Worm (Caenorhabditis elegans): ENCODE data around the gene sri-20.
A peak's percentile ranks its signal among the peaks of the same experiment; 100 is the strongest.

The sri-20 gene

ce11 chrV:10358238-10358637 is 10.1 kb upstream of the sri-20 start, which contains the start of gene ttll-15:
ttll-15 (plus strand) TSS chrV:10358538.
- no peak for TF ChIP-seq ceh-100 (GFP tag; IDR thresholded peaks at IDR 0.05)
- TF ChIP-seq ztf-6 (GFP tag; IDR thresholded peaks at IDR 0.05): no peak
- no peak for TF ChIP-seq unc-130 (GFP tag; optimal IDR thresholded peaks at IDR 0.05)
- TF ChIP-seq lsl-1 (GFP tag; optimal IDR thresholded peaks at IDR 0.05): no peak
- TF ChIP-seq akir-1 (GFP tag; optimal IDR thresholded peaks at IDR 0.05): no peak

DNA sequence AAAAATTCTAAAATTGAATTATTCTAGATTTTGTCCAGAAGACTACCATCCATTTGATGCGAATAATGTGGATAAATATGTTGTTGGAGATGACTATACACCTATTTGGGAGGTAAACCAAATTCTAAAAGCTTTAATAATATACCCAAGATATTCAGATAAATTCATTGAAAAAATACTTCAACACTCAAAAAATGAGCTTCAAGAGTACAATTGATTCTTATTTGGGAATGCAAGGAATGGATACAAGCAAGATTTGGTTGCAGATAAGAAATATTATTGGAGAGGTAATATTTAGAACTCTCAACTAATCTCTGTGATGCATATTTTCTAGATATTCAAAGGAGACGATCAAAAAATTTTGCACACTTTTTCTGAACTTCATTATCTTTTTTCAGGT is 8.2 kb upstream of the sri-20 start:
- TF ChIP-seq Y95B8A.8 (GFP tag; IDR thresholded peaks at IDR 0.05) (no peak), Y56A3A.18 (GFP tag; IDR thresholded peaks at IDR 0.05) (no peak), ceh-58 (GFP tag; IDR thresholded peaks at IDR 0.05) (no peak), F39B2.1 (GFP tag; IDR thresholded peaks at IDR 0.05) (no peak), nhr-27 (tag; optimal IDR thresholded peaks at IDR 0.05) (no peak), ceh-91 (GFP tag; IDR thresholded peaks at IDR 0.05) (no peak), nfyb-1 (GFP tag; IDR thresholded peaks at IDR 0.05) (no peak), attf-5 (GFP tag; optimal IDR thresholded peaks at IDR 0.05) (no peak), hlh-26 (GFP tag; conservative IDR thresholded peaks at IDR 0.05) (no peak), gei-17 (GFP tag; optimal IDR thresholded peaks at IDR 0.05) (no peak), unc-130 (GFP tag; optimal IDR thresholded peaks at IDR 0.05) (no peak), nhr-120 (GFP tag; IDR thresholded peaks at IDR 0.05) (no peak), hmg-1.2 (GFP tag; IDR thresholded peaks at IDR 0.05) (no peak), ztf-18 (tag; optimal IDR thresholded peaks at IDR 0.05) (no peak), efl-1 (GFP tag; optimal IDR thresholded peaks at IDR 0.05) (no peak), F10E7.11 (tag; optimal IDR thresholded peaks at IDR 0.05) (no peak), hlh-12 (tag; optimal IDR thresholded peaks at IDR 0.05) (no peak), B0035.1 (tag; optimal IDR thresholded peaks at IDR 0.05) (no peak), fkh-3 (tag; optimal IDR thresholded peaks at IDR 0.05) (no peak), sdz-38 (tag; optimal IDR thresholded peaks at IDR 0.05) (no peak)

ce11 chrV:10361830-10362397 is 6.4 kb upstream of the sri-20 start, which contains the start of gene cash-1:
cash-1 (plus strand) TSS chrV:10362261.
- TF ChIP-seq rec-8 (tag; optimal IDR thresholded peaks at IDR 0.05) (no peak), die-1 (tag; optimal IDR thresholded peaks at IDR 0.05) (no peak), Y95B8A.8 (GFP tag; IDR thresholded peaks at IDR 0.05) (peak; percentile 56; the same call in 1 of the 2 replicates), ceh-91 (GFP tag; IDR thresholded peaks at IDR 0.05) (peak; percentile 66), ama-1 (optimal IDR thresholded peaks at IDR 0.05) (peak; percentile 36), ama-1 (GFP tag; optimal IDR thresholded peaks at IDR 0.05) (no peak), mes-4 (tag; optimal IDR thresholded peaks at IDR 0.05) (no peak), cebp-1 (GFP tag; IDR thresholded peaks at IDR 0.05) (peak; percentile 45; the same call in 1 of the 2 replicates), cebp-1 (tag; optimal IDR thresholded peaks at IDR 0.05) (peak; percentile 58), B0336.3 (GFP tag; IDR thresholded peaks at IDR 0.05) (no peak), let-526 (GFP tag; IDR thresholded peaks at IDR 0.05) (0 out of 2 replicates have a peak, but pooled peaks have one; percentile 55), nhr-80 (tag; optimal IDR thresholded peaks at IDR 0.05) (peak; percentile 88), lin-54 (GFP tag; optimal IDR thresholded peaks at IDR 0.05) (peak; percentile 83), F49E8.2 (tag; optimal IDR thresholded peaks at IDR 0.05; ENCODE audit: insufficient read depth) (peak; percentile 51), snpc-3.4 (tag; optimal IDR thresholded peaks at IDR 0.05) (peak; percentile 20), F57C9.4 (tag; optimal IDR thresholded peaks at IDR 0.05) (no peak), K11D2.4 (GFP tag; IDR thresholded peaks at IDR 0.05) (no peak), F52B5.7 (tag; optimal IDR thresholded peaks at IDR 0.05) (no peak), C06A6.2 (GFP tag; conservative IDR thresholded peaks at IDR 0.05) (no peak), tlf-1 (GFP tag; optimal IDR thresholded peaks at IDR 0.05) (peak; percentile 66), bed-2 (GFP tag; IDR thresholded peaks at IDR 0.05) (no peak), aptf-2 (GFP tag; conservative IDR thresholded peaks at IDR 0.05) (no peak), sdz-38 (tag; optimal IDR thresholded peaks at IDR 0.05) (no peak), ztf-25 (GFP tag; IDR thresholded peaks at IDR 0.05) (0 out of 2 replicates have a peak, but pooled peaks have one; percentile 36), nhr-120 (GFP tag; IDR thresholded peaks at IDR 0.05) (no peak), F55B11.4 (tag; optimal IDR thresholded peaks at IDR 0.05; ENCODE audit: borderline replicate concordance, insufficient read depth) (no peak), lin-40 (tag; optimal IDR thresholded peaks at IDR 0.05) (peak; percentile 41)
